Fruit fly (Drosophila melanogaster) whole organism, embryonic: ENCODE data around the gene CG13054.

ENCODE experiments used
- Blimp-1 ChIP-seq: fragments of 200-800 bp; sonication (Bioruptor generic); optimal IDR thresholded peaks from 3 replicates; lab custom pipeline; 2018; ENCODE audit warnings: missing biosample characterization, missing genetic modification characterization, mild to moderate bottlenecking, moderate library complexity, missing genetic modification reagents
- CG10431 ChIP-seq: fragments of 200-800 bp; sonication (Bioruptor generic); optimal IDR thresholded peaks from 3 replicates; lab custom pipeline; 2018; ENCODE audit warnings: missing biosample characterization, mild to moderate bottlenecking, missing genetic modification characterization
- CG13296 ChIP-seq: fragments of 200-800 bp; sonication (Bioruptor generic); optimal IDR thresholded peaks from 3 replicates; lab custom pipeline; 2018; ENCODE audit warnings: missing biosample characterization, mild to moderate bottlenecking, missing genetic modification characterization
- CG18011 ChIP-seq: fragments of 200-800 bp; sonication (Bioruptor generic); optimal IDR thresholded peaks from 2 replicates; lab custom pipeline; 2017; ENCODE audit warnings: missing biosample characterization, missing genetic modification characterization, mild to moderate bottlenecking, moderate library complexity, missing genotype
- CG7963 ChIP-seq: fragments of 200-800 bp; sonication (Bioruptor generic); IDR thresholded peaks from 3 replicates; pipeline ENCODE4 v1.3.6; 2022; ENCODE audit warnings: missing biosample characterization, missing genetic modification characterization; ENCODE audit not compliant: partially characterized antibody
- CG9437 ChIP-seq: fragments of 200-800 bp; sonication (Bioruptor generic); optimal IDR thresholded peaks from 2 replicates; lab custom pipeline; 2018; ENCODE audit warnings: missing biosample characterization, mild to moderate bottlenecking, missing genetic modification characterization
- CTCF ChIP-seq: fragments of 200-800 bp; sonication (Bioruptor generic); optimal IDR thresholded peaks from 2 replicates; lab custom pipeline; 2017; ENCODE audit warnings: missing biosample characterization, mild to moderate bottlenecking, missing genetic modification characterization, moderate library complexity
- Dref ChIP-seq: fragments of 200-800 bp; sonication (Bioruptor generic); IDR thresholded peaks from 2 replicates; pipeline ENCODE4 v1.3.6; 2022; ENCODE audit warnings: missing biosample characterization, missing genetic modification characterization
- Ets65A ChIP-seq: fragments of 200-800 bp; sonication (Bioruptor generic); peaks from one replicate; lab custom pipeline; 2016; ENCODE audit warnings: missing biosample characterization, missing genetic modification characterization
- GATAe ChIP-seq: fragments of 200-800 bp; sonication (Bioruptor generic); conservative IDR thresholded peaks from 2 replicates; pipeline ENCODE4 v1.3.6; 2022; ENCODE audit warnings: missing biosample characterization, missing genetic modification characterization
- MBD-R2 ChIP-seq: fragments of 200-800 bp; sonication (Bioruptor generic); IDR thresholded peaks from 2 replicates; pipeline ENCODE4 v1.3.6; 2022; ENCODE audit warnings: missing biosample characterization, missing genetic modification characterization
- Mad ChIP-seq: fragments of 200-800 bp; sonication (Bioruptor generic); optimal IDR thresholded peaks from 2 replicates; lab custom pipeline; 2016; ENCODE audit warnings: missing biosample characterization, missing genetic modification characterization
- NfI ChIP-seq: fragments of 200-800 bp; sonication (Bioruptor generic); optimal IDR thresholded peaks from 3 replicates; lab custom pipeline; 2018; ENCODE audit warnings: missing biosample characterization, mild to moderate bottlenecking, missing genetic modification characterization, moderate library complexity
- Pdp1 ChIP-seq, 2 experiments: fragments of 200-800 bp; sonication (Bioruptor generic); optimal IDR thresholded peaks; 3 replicates each; lab custom pipeline; 2016; ENCODE audit warnings: missing biosample characterization in 2 of 2, missing genetic modification characterization in 2 of 2, mild to moderate bottlenecking in 1 of 2, moderate library complexity in 1 of 2
- Ptx1 ChIP-seq: fragments of 200-800 bp; sonication (Bioruptor generic); IDR thresholded peaks from 2 replicates; pipeline ENCODE4 v1.3.6; 2022; ENCODE audit warnings: missing biosample characterization, missing genetic modification characterization
- Xbp1 ChIP-seq: fragments of 200-800 bp; sonication (Bioruptor generic); optimal IDR thresholded peaks from 3 replicates; lab custom pipeline; 2016; ENCODE audit warnings: missing biosample characterization, mild to moderate bottlenecking, missing genetic modification characterization
- bsh ChIP-seq, 2 experiments: fragments of 200-800 bp; sonication (Bioruptor generic); optimal IDR thresholded peaks; 2 replicates each; lab custom pipeline; 2017 to 2018; ENCODE audit warnings: mild to moderate bottlenecking in 2 of 2, missing biosample characterization in 2 of 2, missing genetic modification characterization in 2 of 2, moderate library complexity in 1 of 2
- chinmo ChIP-seq: fragments of 200-800 bp; sonication (Bioruptor generic); IDR thresholded peaks from 4 replicates; pipeline ENCODE4 v1.3.6; 2022; ENCODE audit warnings: missing biosample characterization, missing genetic modification characterization; ENCODE audit not compliant: partially characterized antibody
- cwo ChIP-seq: fragments of 200-800 bp; sonication (Bioruptor generic); optimal IDR thresholded peaks from 3 replicates; lab custom pipeline; 2017; ENCODE audit warnings: missing biosample characterization, missing genetic modification characterization, mild to moderate bottlenecking, moderate library complexity, missing genetic modification reagents
- dpn ChIP-seq, 2 experiments: fragments of 200-800 bp; sonication (Bioruptor generic); optimal IDR thresholded peaks; 3 replicates each; lab custom pipeline; 2016; ENCODE audit warnings: missing biosample characterization in 2 of 2, missing genetic modification characterization in 2 of 2
- gsb ChIP-seq: fragments of 200-800 bp; sonication (Bioruptor generic); IDR thresholded peaks from 2 replicates; pipeline ENCODE4 v1.3.6; 2022; ENCODE audit warnings: missing biosample characterization, missing genetic modification characterization
- hb ChIP-seq: fragments of 200-800 bp; sonication (Bioruptor generic); IDR thresholded peaks from 3 replicates; pipeline ENCODE4 v1.3.6; 2022; ENCODE audit warnings: missing biosample characterization, missing genetic modification characterization; ENCODE audit not compliant: partially characterized antibody
- maf-S ChIP-seq: fragments of 200-800 bp; sonication (Bioruptor generic); optimal IDR thresholded peaks from 2 replicates; lab custom pipeline; 2016; ENCODE audit warnings: missing biosample characterization, missing genetic modification characterization
- nom ChIP-seq: fragments of 200-800 bp; sonication (Bioruptor generic); optimal IDR thresholded peaks from 2 replicates; lab custom pipeline; 2017; ENCODE audit warnings: missing biosample characterization, missing genetic modification characterization, mild to moderate bottlenecking, moderate library complexity, missing genetic modification reagents
- pan ChIP-seq, 4 experiments: fragments of >200 bp in 3 of 4; fragments of 200-800 bp in 1 of 4; sonication (Bioruptor generic) in 1 of 4; optimal IDR thresholded peaks in 3 of 4; IDR thresholded peaks in 1 of 4; 2 replicates each; pipeline versions ENCODE4 v1.3.6 to Lab custom; 2017 to 2022; ENCODE audit warnings: missing biosample characterization in 2 of 4, missing genetic modification characterization in 2 of 4, mixed read lengths in 1 of 4
- sens ChIP-seq: fragments of 200-800 bp; sonication (Bioruptor generic); peaks from one replicate; lab custom pipeline; 2016; ENCODE audit warnings: missing biosample characterization, missing genetic modification characterization
- sqz ChIP-seq: fragments of 200-800 bp; sonication (Bioruptor generic); optimal IDR thresholded peaks from 3 replicates; lab custom pipeline; 2018; ENCODE audit warnings: missing biosample characterization, mild to moderate bottlenecking, missing genetic modification characterization
- tx ChIP-seq: fragments of 200-800 bp; sonication (Bioruptor generic); optimal IDR thresholded peaks from 2 replicates; lab custom pipeline; 2016; ENCODE audit warnings: missing biosample characterization, missing genetic modification characterization
- vvl ChIP-seq: fragments of 200-800 bp; sonication (Bioruptor generic); IDR thresholded peaks from 2 replicates; pipeline ENCODE4 v1.3.6; 2022; ENCODE audit warnings: missing biosample characterization, missing genetic modification characterization

The CG13054 gene

DNA sequence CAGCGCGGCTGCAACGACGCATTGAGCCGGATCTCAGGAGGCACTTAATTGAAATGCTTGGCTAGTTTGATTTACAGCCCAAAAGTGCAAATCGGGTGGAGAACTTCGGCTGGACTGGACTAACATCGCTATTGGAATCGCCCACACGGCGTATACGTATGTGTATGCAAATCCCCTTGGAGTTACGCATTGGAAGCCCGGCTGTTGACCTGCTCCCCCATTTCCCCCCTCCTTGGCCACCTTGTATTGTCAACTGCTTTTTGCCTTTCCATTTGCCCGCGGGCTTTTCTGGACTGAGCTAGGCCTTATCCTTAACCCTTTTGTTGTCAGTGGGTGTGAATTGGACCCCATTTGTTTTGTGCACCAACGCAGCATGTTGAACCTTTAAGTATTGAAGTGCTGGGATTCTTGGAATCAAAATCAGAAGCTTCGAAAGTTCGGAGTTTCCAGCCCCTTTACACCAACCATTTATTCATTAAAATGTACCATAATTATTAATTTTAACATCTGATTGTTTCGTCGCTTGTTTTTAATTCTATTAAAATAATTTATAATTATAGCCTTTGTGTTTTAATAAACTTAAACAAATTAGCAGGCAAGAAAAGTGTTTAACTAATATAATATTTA lies 18.5 kb upstream of the CG13054 start:
- TF ChIP-seq Ptx1 (GFP tag; lab: Robert Waterston, UW): no peak
- TF ChIP-seq gsb (GFP tag; lab: Robert Waterston, UW): no peak
- no peak for TF ChIP-seq dpn (GFP tag; optimal IDR thresholded peaks at IDR 0.05; lab: Kevin White, UChicago)
- 0 out of 2 replicates have a peak, but pooled peaks have one; percentile 9 for TF ChIP-seq Dref (GFP tag; lab: Robert Waterston, UW)
- TF ChIP-seq Mad: no peak
- TF ChIP-seq Ets65A (GFP tag; lab: Kevin White, UChicago): peak; percentile 11

- no peak for TF ChIP-seq NfI
- no peak for TF ChIP-seq CG10431 (GFP tag; lab: Kevin White, UChicago)
- TF ChIP-seq vvl (GFP tag; lab: Robert Waterston, UW): peak; percentile 37; the same call in 1 of the 2 replicates
- 0 out of 4 replicates have a peak, but pooled peaks have one; percentile 48 for TF ChIP-seq chinmo (GFP tag; lab: Robert Waterston, UW)
- TF ChIP-seq maf-S (GFP tag; lab: Kevin White, UChicago): no peak
- no peak for TF ChIP-seq CG18011
- peak; percentile 52 for TF ChIP-seq sens
- TF ChIP-seq Xbp1 (GFP tag; lab: Kevin White, UChicago): no peak
- TF ChIP-seq tx (GFP tag; lab: Kevin White, UChicago): no peak
- no peak for TF ChIP-seq GATAe
- TF ChIP-seq dpn (GFP tag; optimal IDR thresholded peaks at IDR 0.05; lab: Kevin White, UChicago): no peak
- no peak for TF ChIP-seq CG7963 (GFP tag; lab: Robert Waterston, UW)
- no peak for TF ChIP-seq MBD-R2 (GFP tag; lab: Robert Waterston, UW)
- TF ChIP-seq, all 482 proteins: peak for 3
Observed at dm6 chr3L:16272338-16272959, 15.5 kb upstream of the CG13054 start, which contains the start of gene CG13066. CG13066 (plus strand) TSS chr3L:16272909.

DNA sequence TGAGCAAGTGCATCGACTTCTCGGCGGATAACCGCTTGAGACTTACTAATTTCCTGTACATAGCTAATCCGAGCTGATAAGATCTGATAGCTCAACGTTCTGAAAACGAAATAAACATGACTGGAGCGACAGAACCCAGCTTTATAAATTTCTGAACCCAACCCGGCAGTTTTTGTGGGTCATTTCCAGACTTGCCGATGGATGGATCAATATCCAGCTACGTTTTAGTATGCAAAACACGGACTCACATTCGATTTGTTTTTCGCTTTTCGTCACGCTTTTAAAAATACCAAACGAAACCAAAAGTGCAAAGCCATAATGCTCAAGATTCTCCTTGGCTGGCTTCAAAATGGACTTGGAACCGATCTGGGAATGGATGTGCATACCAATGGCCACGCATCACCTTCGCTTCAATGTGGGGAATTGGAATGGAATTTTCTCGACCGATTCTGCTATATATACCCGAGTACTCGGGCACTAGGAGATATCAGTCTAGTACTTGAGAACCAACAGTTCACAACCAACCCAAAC lies 13.9 kb upstream of the CG13054 start, which contains the start of the genes CG34248 and CG13067:
Gene CG34248, minus strand, starts transcription at position 101 of the 531 bp plus-strand sequence.
Gene CG13067, plus strand, starts transcription at position 481 of the 531 bp plus-strand sequence.
- TF ChIP-seq vvl (GFP tag; lab: Robert Waterston, UW) (peak; percentile 25; the same call in 1 of the 2 replicates), CG9437 (GFP tag; lab: Kevin White, UChicago) (no peak), Blimp-1 (peak; percentile 80), sqz (no peak), CG13296 (no peak)

dm6 chr3L:16269092-16269491 lies 12.1 kb upstream of the CG13054 start, which contains the start of gene CG13068:
CG13068 (plus strand) TSS chr3L:16269392.
- TF ChIP-seq vvl (GFP tag; lab: Robert Waterston, UW): 0 out of 2 replicates have a peak, but pooled peaks have one; percentile 39
- no peak for TF ChIP-seq Blimp-1
- TF ChIP-seq Pdp1 (GFP tag; optimal IDR thresholded peaks at IDR 0.05; lab: Kevin White, UChicago): no peak
- TF ChIP-seq hb (GFP tag; lab: Robert Waterston, UW): 0 out of 3 replicates have a peak, but pooled peaks have one; percentile 16

DNA sequence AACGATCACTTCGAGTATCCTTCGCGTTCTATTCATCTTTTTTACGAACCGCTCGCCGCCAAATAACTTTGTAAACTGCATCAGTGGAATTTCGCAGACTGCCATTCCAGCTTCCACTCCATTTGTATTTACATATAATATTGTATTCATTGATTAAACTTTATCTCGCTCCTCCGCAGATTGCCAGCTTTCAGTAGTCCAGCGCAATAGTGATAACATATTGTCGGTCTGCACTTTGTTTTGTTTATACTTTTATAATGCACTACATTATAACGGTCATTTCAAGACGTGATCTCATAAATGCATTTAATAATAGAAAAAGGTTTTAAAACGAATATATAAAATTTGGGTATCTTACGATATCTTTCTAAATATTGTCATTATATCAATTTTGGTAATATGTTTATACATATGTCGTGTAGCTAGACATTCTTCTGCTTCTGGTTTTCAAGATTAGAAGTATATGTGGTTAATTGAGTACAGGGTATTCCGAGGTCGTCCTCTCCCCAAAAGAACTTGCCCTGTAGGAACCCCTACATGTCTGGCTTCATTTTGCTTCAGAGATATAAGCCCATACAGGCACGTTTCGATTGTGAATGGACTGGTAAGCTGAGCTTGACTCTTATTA lies 11.2 kb upstream of the CG13054 start, which contains the start of gene CG4950:
Gene CG4950, minus strand, starts transcription at position 51 of the 628 bp plus-strand sequence.
- TF ChIP-seq cwo (GFP tag; lab: Kevin White, UChicago) (no peak), bsh (GFP tag; optimal IDR thresholded peaks at IDR 0.05; lab: Kevin White, UChicago) (peak in 1 of 2 experiments; percentile 9), CTCF (GFP tag; lab: Kevin White, UChicago) (no peak), nom (GFP tag; lab: Kevin White, UChicago) (peak; percentile 15), pan (optimal IDR thresholded peaks at IDR 0.05; lab: Kevin White, UChicago) (no peak), pan (GFP tag; optimal IDR thresholded peaks at IDR 0.05 in 1 of 2, IDR thresholded peaks at IDR 0.05 in 1 of 2) (no peak)
- TF ChIP-seq, all 482 proteins: peak for 2
